Fruit fly (Drosophila melanogaster): ENCODE measurements around the gene CG34008.

Gene CG34008

dm6 chr3R:20550632-20551486, 30.5 kb downstream of the CG34008 start:
- TF ChIP-seq noc (tag; optimal IDR thresholded peaks at IDR 0.05): peak; percentile 69

dm6 chr3R:20549855-20550603, 31.3 kb downstream of the CG34008 start:
- peak; percentile 91 for TF ChIP-seq noc (tag; optimal IDR thresholded peaks at IDR 0.05)

- TF ChIP-seq noc (tag; optimal IDR thresholded peaks at IDR 0.05): no peak
Observed at dm6 chr3R:20549017-20549854, 32.1 kb downstream of the CG34008 start.

dm6 chr3R:20548255-20548654, 33.1 kb downstream of the CG34008 start:
- peak; percentile 93 for TF ChIP-seq noc (tag; optimal IDR thresholded peaks at IDR 0.05)

DNA sequence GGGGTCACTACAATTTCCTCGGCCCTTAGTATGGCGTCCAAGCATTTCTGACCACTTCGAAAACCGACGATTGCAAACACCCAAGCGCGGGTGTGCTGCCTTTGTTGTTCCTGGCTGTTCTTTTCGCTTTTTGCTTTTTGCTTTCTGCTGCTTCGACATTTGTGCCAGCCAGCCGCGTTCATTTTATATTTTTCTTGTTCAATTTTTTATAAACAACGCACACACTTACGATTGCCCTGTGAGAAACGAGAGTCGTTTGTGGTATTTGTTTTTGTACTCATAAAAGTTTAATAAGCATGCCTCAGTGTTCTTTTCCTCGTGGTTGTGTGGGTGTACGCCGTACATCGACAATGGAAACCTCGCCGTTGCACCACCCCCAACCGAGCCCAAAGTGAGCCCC, 33.6 kb downstream of the CG34008 start:
- no peak for TF ChIP-seq noc (tag; optimal IDR thresholded peaks at IDR 0.05)

DNA sequence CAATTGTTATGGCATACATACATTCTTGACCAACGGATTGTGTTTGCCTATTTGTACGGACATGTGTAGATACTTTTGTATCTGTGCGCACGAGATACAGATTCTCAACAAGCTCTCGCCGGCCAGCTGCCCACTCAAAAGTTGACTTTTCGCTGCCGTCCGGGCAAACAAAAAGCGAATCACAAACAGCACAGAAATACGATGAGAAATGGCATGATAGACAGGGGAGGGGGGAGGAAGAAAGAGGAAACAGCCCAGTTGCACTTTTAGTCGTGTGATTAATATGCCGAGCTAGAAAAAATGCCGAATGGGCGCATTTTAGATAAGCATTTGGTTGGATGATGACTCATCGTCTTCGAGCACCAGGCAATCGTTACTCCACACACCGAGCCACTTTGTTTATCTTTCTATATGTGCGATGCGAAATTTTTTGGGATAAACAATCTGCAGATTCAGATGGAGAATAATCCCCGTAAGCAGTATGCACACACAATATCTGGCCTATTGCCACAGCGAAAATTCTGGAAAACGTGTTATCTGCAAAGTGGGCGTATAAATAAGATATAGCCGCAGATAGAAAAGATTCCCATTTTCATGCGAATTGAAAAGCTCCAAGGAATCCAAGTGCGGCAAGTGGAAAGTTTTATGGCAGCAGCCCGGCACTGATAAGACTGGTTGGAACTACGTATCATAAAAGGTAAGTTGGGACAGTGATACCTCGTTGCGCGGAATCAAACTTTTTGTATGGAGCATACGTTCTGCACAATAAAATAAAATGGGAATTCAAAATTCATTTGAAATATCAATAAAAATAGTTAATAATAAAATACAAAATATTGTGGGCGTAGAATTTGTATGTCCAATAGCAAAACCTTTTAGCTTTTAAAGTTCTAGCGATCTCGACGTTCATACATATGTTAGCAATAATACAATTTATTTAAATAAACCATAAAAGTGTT, 34.4 kb downstream of the CG34008 start:
- peak; percentile 73 for TF ChIP-seq noc (tag; optimal IDR thresholded peaks at IDR 0.05)

DNA sequence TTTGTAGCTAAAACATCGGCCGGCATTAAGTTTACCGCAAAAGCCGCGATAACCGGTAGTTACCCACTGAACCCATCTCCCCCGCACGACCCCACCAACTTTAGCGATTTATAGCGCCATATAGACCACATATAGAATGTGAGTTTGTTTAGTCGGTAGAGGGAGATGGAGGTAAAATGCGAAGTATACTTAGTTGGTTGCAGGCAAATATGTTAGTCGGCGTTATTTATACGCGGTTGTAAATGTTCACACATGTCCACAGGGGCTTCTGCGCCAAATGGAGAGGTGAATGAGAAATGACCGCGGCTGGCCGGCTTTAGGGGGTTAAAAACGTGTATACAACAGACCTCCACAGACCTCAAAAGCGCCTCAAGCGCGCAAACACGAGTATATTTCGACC, 35.6 kb downstream of the CG34008 start:
- TF ChIP-seq noc (tag; optimal IDR thresholded peaks at IDR 0.05): peak; percentile 10

dm6 chr3R:20544952-20545351, 36.4 kb downstream of the CG34008 start:
- no peak for TF ChIP-seq noc (tag; optimal IDR thresholded peaks at IDR 0.05)

DNA sequence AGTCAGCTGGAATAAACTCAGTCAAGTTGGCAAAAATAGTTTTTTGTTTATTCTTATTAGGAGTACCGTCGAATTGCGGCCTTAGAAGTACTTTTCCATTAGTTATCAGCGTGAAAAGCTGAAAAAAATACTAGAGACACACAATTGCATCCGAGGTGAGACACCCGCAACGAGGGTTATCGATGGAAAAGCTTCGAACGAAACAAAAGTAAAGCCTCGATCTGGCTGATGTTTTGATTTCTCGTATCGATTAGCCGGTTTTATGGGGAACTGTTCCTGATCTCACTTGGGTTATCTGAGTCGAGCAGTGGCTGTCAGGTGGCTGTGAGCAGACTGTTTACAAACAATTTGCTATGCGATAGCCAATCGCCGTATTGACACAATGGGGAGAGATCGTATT, 37.6 kb downstream of the CG34008 start:
- no peak for TF ChIP-seq noc (tag; optimal IDR thresholded peaks at IDR 0.05)

- no peak for TF ChIP-seq noc (tag; optimal IDR thresholded peaks at IDR 0.05)
Observed at dm6 chr3R:20543220-20543619, 38.1 kb downstream of the CG34008 start.

- no peak for TF ChIP-seq noc (tag; optimal IDR thresholded peaks at IDR 0.05)
Observed at dm6 chr3R:20542283-20543144, 38.8 kb downstream of the CG34008 start.

DNA sequence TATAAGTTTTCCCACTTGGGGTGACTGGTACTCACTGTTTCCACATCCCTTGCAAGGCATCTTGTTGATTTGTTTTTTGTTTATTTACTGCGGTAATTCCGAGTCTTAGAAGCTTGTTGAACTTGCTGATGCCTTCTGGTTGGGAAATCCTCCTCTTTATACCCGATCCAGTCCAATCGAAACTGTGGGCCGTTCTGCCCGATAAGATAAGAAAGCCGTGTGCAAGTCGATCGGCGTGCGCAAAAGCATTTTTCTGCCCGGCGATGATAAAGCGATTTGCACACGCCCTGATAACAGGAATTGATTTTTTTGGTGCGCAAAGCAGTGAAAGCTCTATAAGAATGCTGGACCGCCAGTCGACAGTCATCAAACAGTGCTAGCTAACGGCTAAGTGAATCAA, 46.7 kb downstream of the CG34008 start, which contains the start of the genes MtnE and MtnD:
Gene MtnE, minus strand, starts transcription at position 130 of the 400 bp plus-strand sequence.
Gene MtnD, plus strand, starts transcription at position 388 of the 400 bp plus-strand sequence.
- no peak for TF ChIP-seq noc (tag; optimal IDR thresholded peaks at IDR 0.05)

Measured in whole organism, larva.